Fruit fly (Drosophila melanogaster) S2 (cell line): ENCODE measurements around the gene Rfx.

Experiments
- CG8478 ChIP-seq: fragments of >200 bp; optimal IDR thresholded peaks from 2 replicates; lab custom pipeline; 2018
- CTCF ChIP-seq, 2 experiments: fragments of >200 bp; optimal IDR thresholded peaks; 2 replicates each; lab custom pipeline; 2018

dm6 chr3R:10378989-10379388 is 1.1 kb upstream of the Rfx start:
- TF ChIP-seq CTCF (optimal IDR thresholded peaks at IDR 0.05; lab: Kevin White, UChicago) (no peak), CG8478 (lab: Kevin White, UChicago) (no peak)
